Fruit fly (Drosophila melanogaster) whole organism, prepupa: ENCODE measurements around the gene CG9577.

Experiments
- CG10631 ChIP-seq: fragments of 200-800 bp; sonication (Bioruptor generic); optimal IDR thresholded peaks from 2 replicates; lab custom pipeline; 2016; ENCODE audit warnings: missing biosample characterization, missing genetic modification characterization
- CG10669 ChIP-seq: fragments of 200-800 bp; sonication (Bioruptor generic); optimal IDR thresholded peaks from 3 replicates; lab custom pipeline; 2018; ENCODE audit warnings: missing biosample characterization, mild to moderate bottlenecking, missing genetic modification characterization, moderate library complexity
- CG11294 ChIP-seq: fragments of 200-800 bp; sonication (Bioruptor generic); IDR thresholded peaks from 2 replicates; pipeline ENCODE4 v1.3.6; 2022; ENCODE audit warnings: missing biosample characterization, missing genetic modification characterization
- CG11762 ChIP-seq: fragments of 200-800 bp; sonication (Bioruptor generic); optimal IDR thresholded peaks from 3 replicates; lab custom pipeline; 2016; ENCODE audit warnings: missing biosample characterization, missing genetic modification characterization; ENCODE audit not compliant: insufficient read depth
- CG11902 ChIP-seq: fragments of 200-800 bp; sonication (Bioruptor generic); optimal IDR thresholded peaks from 3 replicates; lab custom pipeline; 2016; ENCODE audit warnings: missing biosample characterization, missing genetic modification characterization
- CG15336 ChIP-seq: fragments of 200-800 bp; sonication (Bioruptor generic); IDR thresholded peaks from 2 replicates; pipeline ENCODE4 v1.3.6; 2022; ENCODE audit warnings: missing biosample characterization, missing genetic modification characterization
- CG16779 ChIP-seq: fragments of 200-800 bp; sonication (Bioruptor generic); optimal IDR thresholded peaks from 3 replicates; lab custom pipeline; 2017; ENCODE audit warnings: missing biosample characterization, mild to moderate bottlenecking, missing genetic modification characterization
- CG3032 ChIP-seq: fragments of 200-800 bp; optimal IDR thresholded peaks from 2 replicates; lab custom pipeline; 2019; ENCODE audit warnings: missing biosample characterization, mild to moderate bottlenecking, missing genetic modification characterization, moderate library complexity
- CG32006 ChIP-seq: fragments of 200-800 bp; sonication (Bioruptor generic); optimal IDR thresholded peaks from 3 replicates; lab custom pipeline; 2017; ENCODE audit warnings: missing biosample characterization, mild to moderate bottlenecking, missing genetic modification characterization
- CG3919 ChIP-seq: fragments of 200-800 bp; sonication (Bioruptor generic); optimal IDR thresholded peaks from 3 replicates; lab custom pipeline; 2016; ENCODE audit warnings: missing biosample characterization, missing genetic modification characterization
- CG4318 ChIP-seq: fragments of 200-800 bp; sonication (Bioruptor generic); optimal IDR thresholded peaks from 3 replicates; lab custom pipeline; 2017; ENCODE audit warnings: missing biosample characterization, mild to moderate bottlenecking, missing genetic modification characterization
- CG6276 ChIP-seq: fragments of 200-800 bp; sonication (Bioruptor generic); optimal IDR thresholded peaks from 2 replicates; lab custom pipeline; 2017; ENCODE audit warnings: missing biosample characterization, mild to moderate bottlenecking, missing genetic modification characterization
- CG6792 ChIP-seq: fragments of 200-800 bp; sonication (Bioruptor generic); optimal IDR thresholded peaks from 3 replicates; lab custom pipeline; 2016; ENCODE audit warnings: missing biosample characterization, missing genetic modification characterization
- CG6854 ChIP-seq: fragments of 200-800 bp; sonication (Bioruptor generic); optimal IDR thresholded peaks from 2 replicates; lab custom pipeline; 2017; ENCODE audit warnings: missing biosample characterization, mild to moderate bottlenecking, missing genetic modification characterization
- CG7368 ChIP-seq: fragments of 200-800 bp; sonication (Bioruptor generic); optimal IDR thresholded peaks from 3 replicates; lab custom pipeline; 2016; ENCODE audit warnings: missing biosample characterization, missing genetic modification characterization
- CG8119 ChIP-seq: fragments of 200-800 bp; sonication (Bioruptor generic); IDR thresholded peaks from 3 replicates; pipeline ENCODE4 v1.3.6; 2022; ENCODE audit warnings: missing biosample characterization, missing genetic modification characterization
- CG8319 ChIP-seq: fragments of 200-800 bp; sonication (Bioruptor generic); optimal IDR thresholded peaks from 3 replicates; lab custom pipeline; 2016; ENCODE audit warnings: missing biosample characterization, missing genetic modification characterization
- CG8632 ChIP-seq: fragments of 200-800 bp; sonication (Bioruptor generic); optimal IDR thresholded peaks from 3 replicates; lab custom pipeline; 2016; ENCODE audit warnings: missing biosample characterization, missing genetic modification characterization
- Eip75B ChIP-seq: fragments of 200-800 bp; sonication (Bioruptor generic); optimal IDR thresholded peaks from 3 replicates; lab custom pipeline; 2016; ENCODE audit warnings: missing biosample characterization, missing genetic modification characterization
- Eip78C ChIP-seq: fragments of 200-800 bp; sonication (Bioruptor generic); peaks from one replicate; lab custom pipeline; 2016; ENCODE audit warnings: missing biosample characterization, missing genetic modification characterization
- Ets21C ChIP-seq: fragments of 200-800 bp; sonication (Bioruptor generic); optimal IDR thresholded peaks from 3 replicates; lab custom pipeline; 2016; ENCODE audit warnings: missing biosample characterization, missing genetic modification characterization
- Gug ChIP-seq: fragments of 200-800 bp; sonication (Bioruptor generic); IDR thresholded peaks from 2 replicates; pipeline ENCODE4 v1.3.6; 2022; ENCODE audit warnings: missing biosample characterization, missing genetic modification characterization
- Hr39 ChIP-seq: fragments of 200-800 bp; sonication (Bioruptor generic); optimal IDR thresholded peaks from 2 replicates; lab custom pipeline; 2016; ENCODE audit warnings: missing biosample characterization, missing genetic modification characterization
- Hr4 ChIP-seq: fragments of 200-800 bp; sonication (Bioruptor generic); optimal IDR thresholded peaks from 3 replicates; lab custom pipeline; 2016; ENCODE audit warnings: missing biosample characterization, missing genetic modification characterization
- Lpt ChIP-seq: fragments of 200-800 bp; sonication (Bioruptor generic); optimal IDR thresholded peaks from 3 replicates; lab custom pipeline; 2016; ENCODE audit warnings: missing biosample characterization, missing genetic modification characterization
- OdsH ChIP-seq: fragments of 200-800 bp; sonication (Bioruptor generic); optimal IDR thresholded peaks from 3 replicates; lab custom pipeline; 2016; ENCODE audit warnings: missing biosample characterization, missing genetic modification characterization
- Smox ChIP-seq: fragments of 200-800 bp; sonication (Bioruptor generic); optimal IDR thresholded peaks from 3 replicates; lab custom pipeline; 2016; ENCODE audit warnings: missing biosample characterization, missing genetic modification characterization
- Sox14 ChIP-seq: fragments of 200-800 bp; sonication (Bioruptor generic); optimal IDR thresholded peaks from 3 replicates; lab custom pipeline; 2016; ENCODE audit warnings: missing biosample characterization, missing genetic modification characterization
- Sox15 ChIP-seq: fragments of 200-800 bp; sonication (Bioruptor generic); optimal IDR thresholded peaks from 3 replicates; lab custom pipeline; 2016; ENCODE audit warnings: missing biosample characterization, missing genetic modification characterization
- achi ChIP-seq: fragments of 200-800 bp; sonication (Bioruptor generic); optimal IDR thresholded peaks from 3 replicates; lab custom pipeline; 2016; ENCODE audit warnings: missing biosample characterization, missing genetic modification characterization
- acj6 ChIP-seq: fragments of 200-800 bp; sonication (Bioruptor generic); optimal IDR thresholded peaks from 3 replicates; lab custom pipeline; 2016; ENCODE audit warnings: missing biosample characterization, missing genetic modification characterization
- cyc ChIP-seq: fragments of 200-800 bp; sonication (Bioruptor generic); optimal IDR thresholded peaks from 3 replicates; lab custom pipeline; 2016; ENCODE audit warnings: missing biosample characterization, missing genetic modification characterization
- dac ChIP-seq: fragments of 200-800 bp; sonication (Bioruptor generic); optimal IDR thresholded peaks from 2 replicates; lab custom pipeline; 2017; ENCODE audit warnings: missing biosample characterization, mild to moderate bottlenecking, missing genetic modification characterization
- dsx ChIP-seq: fragments of 200-800 bp; optimal IDR thresholded peaks from 3 replicates; lab custom pipeline; 2019; ENCODE audit warnings: missing biosample characterization, mild to moderate bottlenecking, missing genetic modification characterization, moderate library complexity; ENCODE audit not compliant: poor library complexity, severe bottlenecking
- fd59A ChIP-seq: fragments of 200-800 bp; sonication (Bioruptor generic); optimal IDR thresholded peaks from 2 replicates; lab custom pipeline; 2017; ENCODE audit warnings: missing biosample characterization, mild to moderate bottlenecking, missing genetic modification characterization, missing genetic modification reagents
- fd85E ChIP-seq: fragments of 200-800 bp; sonication (Bioruptor generic); optimal IDR thresholded peaks from 3 replicates; lab custom pipeline; 2016; ENCODE audit warnings: missing biosample characterization, missing genetic modification characterization
- fkh ChIP-seq: fragments of 200-800 bp; sonication (Bioruptor generic); optimal IDR thresholded peaks from 3 replicates; lab custom pipeline; 2017; ENCODE audit warnings: missing biosample characterization, mild to moderate bottlenecking, missing genetic modification characterization, moderate library complexity
- lz ChIP-seq: fragments of 200-800 bp; sonication (Bioruptor generic); optimal IDR thresholded peaks from 3 replicates; lab custom pipeline; 2016; ENCODE audit warnings: missing biosample characterization, missing genetic modification characterization
- net ChIP-seq: fragments of 200-800 bp; sonication (Bioruptor generic); optimal IDR thresholded peaks from 3 replicates; lab custom pipeline; 2016; ENCODE audit warnings: missing biosample characterization, missing genetic modification characterization
- pdm3 ChIP-seq: fragments of 200-800 bp; sonication (Bioruptor generic); optimal IDR thresholded peaks from 3 replicates; lab custom pipeline; 2016; ENCODE audit warnings: missing biosample characterization, missing genetic modification characterization
- salr ChIP-seq, 2 experiments: fragments of 200-800 bp; sonication (Bioruptor generic); optimal IDR thresholded peaks; 3 replicates each; lab custom pipeline; 2016 to 2018; ENCODE audit warnings: missing biosample characterization in 2 of 2, missing genetic modification characterization in 2 of 2, mild to moderate bottlenecking in 1 of 2
- spab ChIP-seq: fragments of 200-800 bp; sonication (Bioruptor generic); optimal IDR thresholded peaks from 2 replicates; lab custom pipeline; 2017; ENCODE audit warnings: missing biosample characterization, mild to moderate bottlenecking, missing genetic modification characterization, missing genetic modification reagents
- ss ChIP-seq, 2 experiments: fragments of 200-800 bp; sonication (Bioruptor generic); optimal IDR thresholded peaks; 2 replicates in 1 of 2; 3 replicates in 1 of 2; lab custom pipeline; 2017 to 2018; ENCODE audit warnings: mild to moderate bottlenecking in 2 of 2, missing biosample characterization in 2 of 2, missing genetic modification characterization in 2 of 2, moderate library complexity in 1 of 2
- svp ChIP-seq: fragments of 200-800 bp; sonication (Bioruptor generic); peaks from one replicate; lab custom pipeline; 2016; ENCODE audit warnings: missing biosample characterization, missing genetic modification characterization
- vri ChIP-seq: fragments of 200-800 bp; sonication (Bioruptor generic); optimal IDR thresholded peaks from 3 replicates; lab custom pipeline; 2016; ENCODE audit warnings: missing biosample characterization, mild to moderate bottlenecking, missing genetic modification characterization

The CG9577 gene

dm6 chrX:20165773-20166412 is 580 bp upstream of the CG9577 start, which contains the start of gene Phf7:
Phf7 (minus strand) TSS chrX:20165830.
- TF ChIP-seq CG32006 (GFP tag; lab: Kevin White, UChicago) = no peak
- TF ChIP-seq Hr39 (GFP tag; lab: Kevin White, UChicago) = no peak
- no peak for TF ChIP-seq CG11294 (GFP tag; lab: Robert Waterston, UW)
- TF ChIP-seq Eip78C (GFP tag; lab: Kevin White, UChicago) = peak; percentile 3
- no peak for TF ChIP-seq fd85E (GFP tag; lab: Kevin White, UChicago)
- TF ChIP-seq Sox14 (GFP tag; lab: Kevin White, UChicago) = no peak
- TF ChIP-seq, all 60 proteins: peak for 1

dm6 chrX:20169898-20170297 is 3.4 kb downstream of the CG9577 start, which contains the start of the genes CG9581 and CG9578:
CG9581 (minus strand) TSS chrX:20169981.
CG9578 (plus strand) TSS chrX:20170222.
- no peak for TF ChIP-seq CG8632
- TF ChIP-seq CG3032 (tag; lab: Kevin White, UChicago) = peak; percentile 25
- TF ChIP-seq cyc (GFP tag; lab: Kevin White, UChicago) = no peak
- TF ChIP-seq CG15336 = no peak
- peak; percentile 52 for TF ChIP-seq fkh
- no peak for TF ChIP-seq CG16779 (tag; lab: Kevin White, UChicago)
- TF ChIP-seq Eip78C (GFP tag; lab: Kevin White, UChicago) = no peak
- no peak for TF ChIP-seq ss (GFP tag; optimal IDR thresholded peaks at IDR 0.05; lab: Kevin White, UChicago)

- peak; percentile 95 for TF ChIP-seq CG10669
- TF ChIP-seq acj6 = peak; percentile 95
- TF ChIP-seq Sox14 (GFP tag; lab: Kevin White, UChicago) = peak; percentile 95
- peak; percentile 94 for TF ChIP-seq cyc (GFP tag; lab: Kevin White, UChicago)
- peak; percentile 91 for TF ChIP-seq fd59A
- peak; percentile 96 for TF ChIP-seq CG3919
- TF ChIP-seq CG7368 (GFP tag; lab: Kevin White, UChicago) = peak; percentile 93
- peak; percentile 94 for TF ChIP-seq CG8319 (GFP tag; lab: Kevin White, UChicago)
- peak; percentile 96 for TF ChIP-seq lz (GFP tag; lab: Kevin White, UChicago)
- peak; percentile 90 for TF ChIP-seq CG4318 (GFP tag; lab: Kevin White, UChicago)
- TF ChIP-seq CG11902 (GFP tag; lab: Kevin White, UChicago) = peak; percentile 94
- peak; percentile 90 for TF ChIP-seq dac (GFP tag; lab: Kevin White, UChicago)
- peak; percentile 93 for TF ChIP-seq CG3032 (tag; lab: Kevin White, UChicago)
- TF ChIP-seq net (GFP tag; lab: Kevin White, UChicago) = peak; percentile 96
- TF ChIP-seq Hr4 = peak; percentile 93
- TF ChIP-seq Ets21C (GFP tag; lab: Kevin White, UChicago) = peak; percentile 92
- peak; percentile 94 for TF ChIP-seq CG11762 (GFP tag; lab: Kevin White, UChicago)
- peak; percentile 84 for TF ChIP-seq dsx (GFP tag; lab: Kevin White, UChicago)
- TF ChIP-seq CG11294 (GFP tag; lab: Robert Waterston, UW) = peak; percentile 88
- peak; percentile 93 for TF ChIP-seq CG10631 (GFP tag; lab: Kevin White, UChicago)
- TF ChIP-seq Hr39 (GFP tag; lab: Kevin White, UChicago) = peak; percentile 94
- peak; percentile 90 for TF ChIP-seq Gug (GFP tag; lab: Robert Waterston, UW)
- peak; percentile 97 for TF ChIP-seq CG32006 (GFP tag; lab: Kevin White, UChicago)
- peak; percentile 87 for TF ChIP-seq vri (GFP tag; lab: Kevin White, UChicago)
- peak; percentile 95 for TF ChIP-seq Eip75B
- TF ChIP-seq CG6854 = peak; percentile 88
- TF ChIP-seq OdsH = peak; percentile 96
- TF ChIP-seq CG15336 = peak; percentile 95
- TF ChIP-seq Smox = peak; percentile 94
- TF ChIP-seq Sox15 = peak; percentile 94
- peak; percentile 97 for TF ChIP-seq CG6792 (GFP tag; lab: Kevin White, UChicago)
- TF ChIP-seq pdm3 = peak; percentile 97
- TF ChIP-seq salr (GFP tag; optimal IDR thresholded peaks at IDR 0.05; lab: Kevin White, UChicago) = peak; percentile 69 to 94
- peak; percentile 98 for TF ChIP-seq svp
- peak; percentile 91 for TF ChIP-seq Lpt
- peak; percentile 90 for TF ChIP-seq spab (GFP tag; lab: Kevin White, UChicago)
- TF ChIP-seq CG6276 (GFP tag; lab: Kevin White, UChicago) = peak; percentile 93
- peak; percentile 94 for TF ChIP-seq achi (GFP tag; lab: Kevin White, UChicago)
- no peak for TF ChIP-seq fkh
- peak; percentile 94 for TF ChIP-seq CG8119 (GFP tag; lab: Robert Waterston, UW)
Measured at dm6 chrX:20173464-20173995, 7.1 kb downstream of the CG9577 start, which contains the start of gene AnxB10. AnxB10 (minus strand) TSS chrX:20173514.
